Worm (Caenorhabditis elegans) whole organism, early embryonic: ENCODE results near the gene M163.10.

Source experiments
- B0310.2 ChIP-seq: sonication (generic microtip); optimal IDR thresholded peaks from 2 replicates; lab custom pipeline; 2016; ENCODE audit warnings: mild to moderate bottlenecking, missing genetic modification characterization, missing compliant biosample characterization
- F13C5.2 ChIP-seq: sonication (generic microtip); optimal IDR thresholded peaks from 2 replicates; lab custom pipeline; 2017; ENCODE audit warnings: mild to moderate bottlenecking, missing genetic modification characterization, inconsistent platforms, missing compliant biosample characterization
- aly-1 ChIP-seq: sonication (generic microtip); optimal IDR thresholded peaks from 2 replicates; lab custom pipeline; 2016; ENCODE audit warnings: missing genetic modification characterization, missing compliant biosample characterization
- ama-1 ChIP-seq: fragments of 150-350 bp; optimal IDR thresholded peaks from 2 replicates; lab custom pipeline; 2014
- ceh-13 ChIP-seq: fragments of 200-800 bp; sonication (Bioruptor generic); optimal IDR thresholded peaks from 2 replicates; lab custom pipeline; 2018; ENCODE audit warnings: mild to moderate bottlenecking, missing genetic modification characterization, missing compliant biosample characterization
- ceh-36 ChIP-seq: sonication (generic microtip); optimal IDR thresholded peaks from 2 replicates; lab custom pipeline; 2016; ENCODE audit warnings: missing genetic modification characterization, inconsistent platforms, missing compliant biosample characterization
- ets-7 ChIP-seq: sonication (generic microtip); optimal IDR thresholded peaks from 2 replicates; lab custom pipeline; 2016; ENCODE audit warnings: missing genotype, missing genetic modification characterization, missing compliant biosample characterization
- flt-1 ChIP-seq: fragments of 200-800 bp; sonication (Bioruptor generic); IDR thresholded peaks from 2 replicates; pipeline ENCODE4 v1.3.6; 2022; ENCODE audit warnings: missing genetic modification characterization, missing compliant biosample characterization
- hmbx-1 ChIP-seq: sonication (generic microtip); optimal IDR thresholded peaks from 2 replicates; lab custom pipeline; 2016; ENCODE audit warnings: mild to moderate bottlenecking, missing genetic modification characterization, missing compliant biosample characterization
- hmg-4 ChIP-seq: fragments of 200-800 bp; sonication (Bioruptor generic); optimal IDR thresholded peaks from 2 replicates; lab custom pipeline; 2018; ENCODE audit warnings: mild to moderate bottlenecking, missing genetic modification characterization, missing compliant biosample characterization
- hnd-1 ChIP-seq: sonication (generic microtip); optimal IDR thresholded peaks from 2 replicates; lab custom pipeline; 2016; ENCODE audit warnings: missing genetic modification characterization, missing compliant biosample characterization
- pes-1 ChIP-seq: fragments of 200-800 bp; sonication (Bioruptor generic); IDR thresholded peaks from 2 replicates; pipeline ENCODE4 v1.3.6; 2022; ENCODE audit warnings: missing genetic modification reagents, missing genetic modification characterization, missing compliant biosample characterization
- scrt-1 ChIP-seq: fragments of 200-800 bp; sonication (Bioruptor generic); IDR thresholded peaks from 2 replicates; pipeline ENCODE4 v1.3.6; 2022; ENCODE audit warnings: missing genetic modification characterization, missing compliant biosample characterization
- sea-1 ChIP-seq: fragments of 200-800 bp; sonication (Bioruptor generic); conservative IDR thresholded peaks from 2 replicates; pipeline ENCODE4 v1.3.6; 2022; ENCODE audit warnings: missing genetic modification characterization, missing compliant biosample characterization
- tbx-11 ChIP-seq: fragments of 200-800 bp; sonication (Bioruptor generic); IDR thresholded peaks from 2 replicates; pipeline ENCODE4 v1.3.6; 2022; ENCODE audit warnings: missing genetic modification characterization, missing compliant biosample characterization
- tbx-37 ChIP-seq: fragments of 200-800 bp; sonication (Bioruptor generic); conservative IDR thresholded peaks from 2 replicates; pipeline ENCODE4 v1.3.6; 2022; ENCODE audit warnings: missing genetic modification reagents, missing genetic modification characterization, missing compliant biosample characterization
- tra-4 ChIP-seq: sonication (generic microtip); optimal IDR thresholded peaks from 2 replicates; lab custom pipeline; 2017; ENCODE audit warnings: missing genetic modification characterization, missing compliant biosample characterization

M163.10 gene

ce11 chrX:14481637-14482036 lies 10.8 kb downstream of the M163.10 start:
- TF ChIP-seq pes-1 (GFP tag; lab: Robert Waterston, UW) (no peak), tbx-11 (GFP tag; lab: Robert Waterston, UW) (0 out of 2 replicates have a peak, but pooled peaks have one; percentile 22)

DNA sequence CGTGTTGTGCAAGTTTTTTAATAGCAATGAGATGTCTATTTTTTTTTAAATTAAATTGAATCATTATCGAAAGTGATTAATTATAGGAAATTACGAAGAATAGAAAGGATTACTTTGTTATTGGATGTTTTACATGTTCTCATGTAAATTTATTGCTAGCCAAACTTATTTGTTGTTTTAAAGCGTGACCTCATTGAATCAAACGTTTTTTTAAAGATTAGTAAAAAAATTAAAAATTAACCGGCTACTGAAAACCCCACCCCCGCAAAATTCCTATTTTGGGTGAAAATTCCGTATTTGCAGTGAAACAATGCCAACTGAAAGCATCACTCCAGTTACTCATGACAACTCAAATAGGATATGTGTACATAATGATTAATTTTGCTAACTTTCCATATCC lies 14.0 kb downstream of the M163.10 start, which contains the start of gene M163.8:
M163.8 (plus strand) TSS at position 301 of the 400 bp plus-strand sequence.
- TF ChIP-seq hmbx-1 (tag; lab: Kevin White, UChicago) (no peak), ets-7 (no peak), aly-1 (tag; lab: Kevin White, UChicago) (no peak), ceh-36 (tag; lab: Kevin White, UChicago) (no peak), flt-1 (GFP tag; lab: Robert Waterston, UW) (no peak), scrt-1 (GFP tag; lab: Robert Waterston, UW) (no peak), sea-1 (GFP tag; lab: Robert Waterston, UW) (no peak), hmg-4 (GFP tag; lab: Kevin White, UChicago) (no peak), ceh-13 (GFP tag; lab: Kevin White, UChicago) (no peak), B0310.2 (tag; lab: Kevin White, UChicago) (no peak), ama-1 (lab: Kevin White, UChicago) (no peak), hnd-1 (tag; lab: Kevin White, UChicago) (no peak), tra-4 (tag; lab: Kevin White, UChicago) (no peak), tbx-37 (GFP tag; lab: Robert Waterston, UW) (no peak), F13C5.2 (tag; lab: Kevin White, UChicago) (no peak), tbx-11 (GFP tag; lab: Robert Waterston, UW) (no peak), pes-1 (GFP tag; lab: Robert Waterston, UW) (no peak)

- TF ChIP-seq pes-1 (GFP tag; lab: Robert Waterston, UW) (no peak; the same call in 1 of the 2 replicates), aly-1 (tag; lab: Kevin White, UChicago) (no peak), hnd-1 (tag; lab: Kevin White, UChicago) (no peak), tbx-11 (GFP tag; lab: Robert Waterston, UW) (no peak), flt-1 (GFP tag; lab: Robert Waterston, UW) (0 out of 2 replicates have a peak, but pooled peaks have one; percentile 45), hmg-4 (GFP tag; lab: Kevin White, UChicago) (peak; percentile 55), ets-7 (peak; percentile 75), scrt-1 (GFP tag; lab: Robert Waterston, UW) (no peak), ceh-36 (tag; lab: Kevin White, UChicago) (no peak), F13C5.2 (tag; lab: Kevin White, UChicago) (no peak), sea-1 (GFP tag; lab: Robert Waterston, UW) (0 out of 2 replicates have a peak, but pooled peaks have one; percentile 21), B0310.2 (tag; lab: Kevin White, UChicago) (no peak)
Measured at ce11 chrX:14486503-14486902, 15.7 kb downstream of the M163.10 start.

DNA sequence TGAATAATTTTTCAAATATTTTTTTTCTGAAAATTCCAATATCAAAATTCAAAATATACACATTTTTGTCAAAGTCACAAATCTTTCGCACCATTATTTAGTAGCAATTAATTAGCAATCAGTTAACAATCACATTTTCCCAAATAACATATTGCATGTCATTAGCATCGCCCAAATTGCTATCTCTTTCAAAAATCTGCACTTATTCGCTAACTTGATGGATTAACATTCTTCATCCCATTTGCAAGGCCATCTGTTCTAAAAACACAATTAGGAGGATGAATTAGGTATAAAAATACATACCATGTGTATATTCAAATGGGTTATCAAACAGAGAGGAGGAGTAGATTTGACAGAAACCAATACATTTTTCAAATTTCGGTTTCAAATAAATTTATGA lies 16.5 kb downstream of the M163.10 start:
- TF ChIP-seq F13C5.2 (tag; lab: Kevin White, UChicago) (no peak), hmg-4 (GFP tag; lab: Kevin White, UChicago) (no peak), hnd-1 (tag; lab: Kevin White, UChicago) (no peak), tra-4 (tag; lab: Kevin White, UChicago) (no peak), aly-1 (tag; lab: Kevin White, UChicago) (no peak), hmbx-1 (tag; lab: Kevin White, UChicago) (no peak), tbx-37 (GFP tag; lab: Robert Waterston, UW) (no peak), flt-1 (GFP tag; lab: Robert Waterston, UW) (no peak), scrt-1 (GFP tag; lab: Robert Waterston, UW) (no peak), tbx-11 (GFP tag; lab: Robert Waterston, UW) (no peak), ceh-13 (GFP tag; lab: Kevin White, UChicago) (no peak), B0310.2 (tag; lab: Kevin White, UChicago) (no peak), sea-1 (GFP tag; lab: Robert Waterston, UW) (no peak), ets-7 (no peak), pes-1 (GFP tag; lab: Robert Waterston, UW) (no peak), ama-1 (lab: Kevin White, UChicago) (no peak), ceh-36 (tag; lab: Kevin White, UChicago) (no peak)

- TF ChIP-seq flt-1 (GFP tag; lab: Robert Waterston, UW) = no peak
- TF ChIP-seq scrt-1 (GFP tag; lab: Robert Waterston, UW) = no peak
- TF ChIP-seq ceh-13 (GFP tag; lab: Kevin White, UChicago) = no peak
- no peak for TF ChIP-seq hmbx-1 (tag; lab: Kevin White, UChicago)
- no peak for TF ChIP-seq ets-7
- TF ChIP-seq ama-1 (lab: Kevin White, UChicago) = no peak
- TF ChIP-seq tra-4 (tag; lab: Kevin White, UChicago) = no peak
- TF ChIP-seq aly-1 (tag; lab: Kevin White, UChicago) = no peak
- TF ChIP-seq tbx-37 (GFP tag; lab: Robert Waterston, UW) = no peak
- TF ChIP-seq ceh-36 (tag; lab: Kevin White, UChicago) = no peak
- TF ChIP-seq hnd-1 (tag; lab: Kevin White, UChicago) = no peak
- TF ChIP-seq F13C5.2 (tag; lab: Kevin White, UChicago) = no peak
Measured at ce11 chrX:14487832-14488231, 17.0 kb downstream of the M163.10 start.

ce11 chrX:14489945-14490344 lies 19.2 kb downstream of the M163.10 start, which contains the start of gene his-24:
TSS of gene his-24 (plus strand) at chrX:14490094.
- TF ChIP-seq sea-1 (GFP tag; lab: Robert Waterston, UW) (peak; percentile 68; the same call in 1 of the 2 replicates), B0310.2 (tag; lab: Kevin White, UChicago) (no peak), ceh-36 (tag; lab: Kevin White, UChicago) (no peak), flt-1 (GFP tag; lab: Robert Waterston, UW) (no peak), ceh-13 (GFP tag; lab: Kevin White, UChicago) (no peak), hmg-4 (GFP tag; lab: Kevin White, UChicago) (peak; percentile 73), tra-4 (tag; lab: Kevin White, UChicago) (peak; percentile 48), tbx-37 (GFP tag; lab: Robert Waterston, UW) (peak; percentile 30; the same call in 1 of the 2 replicates), tbx-11 (GFP tag; lab: Robert Waterston, UW) (peak; percentile 60), hnd-1 (tag; lab: Kevin White, UChicago) (no peak), ama-1 (lab: Kevin White, UChicago) (peak; percentile 98), ets-7 (no peak), aly-1 (tag; lab: Kevin White, UChicago) (no peak), hmbx-1 (tag; lab: Kevin White, UChicago) (peak; percentile 22), F13C5.2 (tag; lab: Kevin White, UChicago) (peak; percentile 57), scrt-1 (GFP tag; lab: Robert Waterston, UW) (peak; percentile 25; the same call in 1 of the 2 replicates), pes-1 (GFP tag; lab: Robert Waterston, UW) (peak; percentile 58)
